Fruit fly (Drosophila melanogaster) whole organism, wandering third instar larva: ENCODE results near the gene CG10877.

Experiments used
- Hr78 ChIP-seq: fragments of >200 bp; optimal IDR thresholded peaks from 2 replicates; lab custom pipeline; 2017; ENCODE audit warnings: missing biosample characterization, missing genetic modification characterization
- Hr83 ChIP-seq: fragments of 200-300 bp; sonication (Bioruptor generic); optimal IDR thresholded peaks from 2 replicates; lab custom pipeline; 2016; ENCODE audit warnings: missing biosample characterization, mild to moderate bottlenecking, missing genetic modification characterization, moderate library complexity; ENCODE audit not compliant: poor library complexity, severe bottlenecking
- Sp1 ChIP-seq: fragments of 200-800 bp; sonication (Bioruptor generic); optimal IDR thresholded peaks from 3 replicates; lab custom pipeline; 2019; ENCODE audit warnings: missing biosample characterization, mild to moderate bottlenecking, missing genetic modification characterization, moderate library complexity
- Vsx2 ChIP-seq: fragments of 200-300, 225-300 bp; sonication (Bioruptor generic); optimal IDR thresholded peaks from 2 replicates; lab custom pipeline; 2018; ENCODE audit warnings: missing biosample characterization, missing genetic modification characterization; ENCODE audit not compliant: partially characterized antibody
- br ChIP-seq: fragments of 200-800 bp; sonication (Bioruptor generic); optimal IDR thresholded peaks from 2 replicates; lab custom pipeline; 2016; ENCODE audit warnings: missing biosample characterization, missing genetic modification characterization
- foxo ChIP-seq, 2 experiments: fragments of 200-800 bp; sonication (Bioruptor generic); optimal IDR thresholded peaks; 2 replicates in 1 of 2; 3 replicates in 1 of 2; lab custom pipeline; 2016 to 2017; ENCODE audit warnings: missing biosample characterization in 2 of 2, missing genetic modification characterization in 2 of 2
- lola ChIP-seq: fragments of >200 bp; optimal IDR thresholded peaks from 2 replicates; lab custom pipeline; 2017; ENCODE audit warnings: missing biosample characterization, missing genetic modification characterization
- pan ChIP-seq: fragments of >200 bp; optimal IDR thresholded peaks from 2 replicates; lab custom pipeline; 2017
- psq ChIP-seq: fragments of 200-800 bp; sonication (Bioruptor generic); optimal IDR thresholded peaks from 3 replicates; lab custom pipeline; 2017; ENCODE audit warnings: missing biosample characterization, mild to moderate bottlenecking, missing genetic modification characterization, moderate library complexity
- rgr ChIP-seq: fragments of 200-800 bp; sonication (Bioruptor generic); optimal IDR thresholded peaks from 3 replicates; lab custom pipeline; 2016; ENCODE audit warnings: missing biosample characterization, mild to moderate bottlenecking, missing genetic modification characterization
- sage ChIP-seq: fragments of 200-800 bp; sonication (Bioruptor generic); optimal IDR thresholded peaks from 2 replicates; lab custom pipeline; 2016; ENCODE audit warnings: missing biosample characterization, mild to moderate bottlenecking, missing genetic modification characterization

- no peak for TF ChIP-seq Hr78 (GFP tag; lab: Kevin White, UChicago)
- peak; percentile 35 for TF ChIP-seq Hr83 (GFP tag; lab: Kevin White, UChicago)
- peak; percentile 59 for TF ChIP-seq sage (GFP tag; lab: Kevin White, UChicago)
- peak; percentile 6 for TF ChIP-seq psq
- TF ChIP-seq rgr: peak; percentile 44
- TF ChIP-seq pan (lab: Kevin White, UChicago): no peak
- TF ChIP-seq foxo (GFP tag; optimal IDR thresholded peaks at IDR 0.05; lab: Kevin White, UChicago): peak in 1 of 2 experiments; percentile 58
- TF ChIP-seq br (GFP tag; lab: Kevin White, UChicago): peak; percentile 25
- TF ChIP-seq lola (GFP tag; lab: Kevin White, UChicago): no peak
- TF ChIP-seq Sp1 (GFP tag; lab: Kevin White, UChicago): peak; percentile 45
- TF ChIP-seq Vsx2 (GFP tag; lab: Kevin White, UChicago): no peak
Measured at dm6 chr3R:20588480-20588785, 24.6 kb upstream of the CG10877 start, which contains the start of gene Srp72.
